Worm (Caenorhabditis elegans) whole organism, L1 larva: ENCODE data around the gene F22H10.1.

Experiments
- C04F5.9 ChIP-seq: sonication (generic microtip); optimal IDR thresholded peaks from 2 replicates; lab custom pipeline; 2016; ENCODE audit warnings: missing genetic modification characterization, missing compliant biosample characterization
- F16B12.6 ChIP-seq: fragments of 150-350 bp; optimal IDR thresholded peaks from 2 replicates; lab custom pipeline; 2014; ENCODE audit warnings: missing biosample characterization, missing genetic modification characterization
- Y116A8C.19 ChIP-seq: sonication (generic microtip); optimal IDR thresholded peaks from 2 replicates; lab custom pipeline; 2016; ENCODE audit warnings: missing compliant biosample characterization, missing genetic modification characterization, borderline replicate concordance
- aha-1 ChIP-seq: fragments of 150-350 bp; optimal IDR thresholded peaks from 2 replicates; lab custom pipeline; 2014; ENCODE audit warnings: missing biosample characterization, missing genetic modification characterization
- alr-1 ChIP-seq: fragments of 200-800 bp; sonication (Bioruptor generic); optimal IDR thresholded peaks from 2 replicates; lab custom pipeline; 2018; ENCODE audit warnings: borderline replicate concordance, mild to moderate bottlenecking, missing genetic modification characterization, missing compliant biosample characterization
- ama-1 ChIP-seq: fragments of 150-350 bp; optimal IDR thresholded peaks from 2 replicates; lab custom pipeline; 2014
- blmp-1 ChIP-seq: fragments of 150-350 bp; optimal IDR thresholded peaks from 2 replicates; lab custom pipeline; 2014; ENCODE audit warnings: missing biosample characterization, missing genetic modification characterization
- ceh-8 ChIP-seq: fragments of 200-800 bp; sonication (Bioruptor generic); optimal IDR thresholded peaks from 2 replicates; lab custom pipeline; 2018; ENCODE audit warnings: mild to moderate bottlenecking, missing genetic modification characterization, moderate library complexity, missing compliant biosample characterization
- ceh-82 ChIP-seq, 3 experiments: fragments of 150-350 bp in 1 of 3; sonication (generic microtip) in 2 of 3; optimal IDR thresholded peaks; 2 replicates each; lab custom pipeline; 2014 to 2017; ENCODE audit warnings: missing biosample characterization in 3 of 3, missing genetic modification characterization in 3 of 3
- ceh-88 ChIP-seq: fragments of 200-800 bp; sonication (Bioruptor generic); IDR thresholded peaks from 2 replicates; pipeline ENCODE4 v1.3.6; 2022; ENCODE audit warnings: missing genetic modification characterization, missing compliant biosample characterization
- ces-1 ChIP-seq: fragments of 150-350 bp; optimal IDR thresholded peaks from 2 replicates; lab custom pipeline; 2014; ENCODE audit warnings: missing biosample characterization, missing genetic modification reagents, missing genetic modification characterization
- dsc-1 ChIP-seq: sonication (generic microtip); optimal IDR thresholded peaks from 2 replicates; lab custom pipeline; 2016; ENCODE audit warnings: mild to moderate bottlenecking, missing genetic modification characterization, missing compliant biosample characterization
- efl-1 ChIP-seq, 4 experiments: fragments of 150-350 bp; optimal IDR thresholded peaks in 3 of 4; peaks in 1 of 4; 1 replicate in 1 of 4; 2 replicates in 3 of 4; lab custom pipeline; 2014; ENCODE audit warnings: missing biosample characterization in 2 of 4, missing genetic modification characterization in 2 of 4, missing genetic modification reagents in 2 of 4
- elt-2 ChIP-seq: sonication (generic microtip); optimal IDR thresholded peaks from 2 replicates; lab custom pipeline; 2016; ENCODE audit warnings: missing genetic modification characterization, mild to moderate bottlenecking, inconsistent platforms, missing compliant biosample characterization, missing genetic modification reagents
- elt-3 ChIP-seq, 6 experiments: fragments of 150-350 bp in 1 of 6; sonication (generic microtip); optimal IDR thresholded peaks; 2 replicates each; lab custom pipeline; 2017 to 2018; ENCODE audit warnings: missing biosample characterization in 6 of 6, missing genetic modification characterization in 6 of 6, inconsistent platforms in 1 of 6
- ets-5 ChIP-seq: fragments of 200-800 bp; sonication (Bioruptor generic); IDR thresholded peaks from 2 replicates; pipeline ENCODE4 v1.3.6; 2022; ENCODE audit warnings: missing genetic modification characterization, missing compliant biosample characterization
- fkh-10 ChIP-seq: sonication (generic microtip); optimal IDR thresholded peaks from 2 replicates; lab custom pipeline; 2017; ENCODE audit warnings: missing biosample characterization, missing genetic modification reagents, missing genetic modification characterization
- fkh-4 ChIP-seq: sonication (generic microtip); optimal IDR thresholded peaks from 2 replicates; lab custom pipeline; 2016; ENCODE audit warnings: missing compliant biosample characterization, missing genetic modification characterization, borderline replicate concordance
- fkh-8 ChIP-seq: sonication (generic microtip); optimal IDR thresholded peaks from 2 replicates; lab custom pipeline; 2016; ENCODE audit warnings: mild to moderate bottlenecking, missing genetic modification characterization, missing compliant biosample characterization
- fos-1 ChIP-seq: fragments of 150-350 bp; optimal IDR thresholded peaks from 2 replicates; lab custom pipeline; 2014; ENCODE audit warnings: missing biosample characterization, missing genetic modification characterization
- grh-1 ChIP-seq: fragments of 200-800 bp; sonication (Bioruptor generic); IDR thresholded peaks from 2 replicates; pipeline ENCODE4 v1.3.6; 2022; ENCODE audit warnings: missing genetic modification reagents, missing genetic modification characterization, missing compliant biosample characterization
- hlh-17 ChIP-seq: fragments of 200-800 bp; sonication (Bioruptor generic); optimal IDR thresholded peaks from 2 replicates; lab custom pipeline; 2018; ENCODE audit warnings: missing genetic modification characterization, mild to moderate bottlenecking, missing compliant biosample characterization, moderate library complexity, borderline replicate concordance
- hpl-2 ChIP-seq: fragments of 150-350 bp; optimal IDR thresholded peaks from 2 replicates; lab custom pipeline; 2014; ENCODE audit warnings: missing biosample characterization, missing genetic modification reagents, missing genetic modification characterization
- jun-1 ChIP-seq: fragments of 150-350 bp; optimal IDR thresholded peaks from 2 replicates; lab custom pipeline; 2014; ENCODE audit warnings: missing biosample characterization, missing genetic modification reagents, missing genetic modification characterization
- lin-13 ChIP-seq: fragments of 150-350 bp; optimal IDR thresholded peaks from 2 replicates; lab custom pipeline; 2014; ENCODE audit warnings: missing biosample characterization, missing genetic modification reagents, missing genetic modification characterization
- lin-14 ChIP-seq: fragments of 200-800 bp; sonication (Bioruptor generic); optimal IDR thresholded peaks from 2 replicates; lab custom pipeline; 2018; ENCODE audit warnings: mild to moderate bottlenecking, missing genetic modification characterization, moderate library complexity, missing compliant biosample characterization
- lin-39 ChIP-seq: fragments of 150-350 bp; optimal IDR thresholded peaks from 2 replicates; lab custom pipeline; 2014; ENCODE audit warnings: missing biosample characterization, missing genetic modification reagents, missing genetic modification characterization
- lir-3 ChIP-seq: sonication (generic microtip); optimal IDR thresholded peaks from 2 replicates; lab custom pipeline; 2016; ENCODE audit warnings: mild to moderate bottlenecking, missing genetic modification characterization, moderate library complexity, missing compliant biosample characterization; ENCODE audit not compliant: poor library complexity
- mdl-1 ChIP-seq, 2 experiments: fragments of 150-350 bp; optimal IDR thresholded peaks; 2 replicates each; lab custom pipeline; 2014 to 2017; ENCODE audit warnings: missing biosample characterization in 2 of 2, missing genetic modification characterization in 2 of 2, inconsistent platforms in 1 of 2
- mef-2 ChIP-seq: fragments of 150-350 bp; optimal IDR thresholded peaks from 2 replicates; lab custom pipeline; 2014; ENCODE audit warnings: missing biosample characterization, missing genetic modification characterization
- nhr-12 ChIP-seq: sonication (generic microtip); optimal IDR thresholded peaks from 2 replicates; lab custom pipeline; 2017; ENCODE audit warnings: missing biosample characterization, missing genetic modification characterization
- nhr-20 ChIP-seq: sonication (generic microtip); optimal IDR thresholded peaks from 2 replicates; lab custom pipeline; 2016; ENCODE audit warnings: mild to moderate bottlenecking, missing genetic modification characterization, missing compliant biosample characterization
- nhr-28 ChIP-seq: fragments of 150-350 bp; optimal IDR thresholded peaks from 2 replicates; lab custom pipeline; 2014; ENCODE audit warnings: missing biosample characterization, missing genetic modification characterization
- nhr-47 ChIP-seq: sonication (generic microtip); optimal IDR thresholded peaks from 2 replicates; lab custom pipeline; 2016; ENCODE audit warnings: mild to moderate bottlenecking, missing genetic modification characterization, moderate library complexity, missing compliant biosample characterization
- nhr-71 ChIP-seq: sonication (generic microtip); optimal IDR thresholded peaks from 2 replicates; lab custom pipeline; 2016; ENCODE audit warnings: mild to moderate bottlenecking, missing genetic modification characterization, moderate library complexity, missing compliant biosample characterization
- nhr-77 ChIP-seq: fragments of 150-350 bp; optimal IDR thresholded peaks from 2 replicates; lab custom pipeline; 2014; ENCODE audit warnings: missing biosample characterization, missing genetic modification characterization
- rnt-1 ChIP-seq: sonication (generic microtip); optimal IDR thresholded peaks from 2 replicates; lab custom pipeline; 2016; ENCODE audit warnings: mild to moderate bottlenecking, missing genetic modification characterization, moderate library complexity, missing compliant biosample characterization
- snu-23 ChIP-seq: sonication (generic microtip); optimal IDR thresholded peaks from 2 replicates; lab custom pipeline; 2016; ENCODE audit warnings: missing genetic modification characterization, missing compliant biosample characterization
- sox-4 ChIP-seq: sonication (generic microtip); optimal IDR thresholded peaks from 2 replicates; lab custom pipeline; 2016; ENCODE audit warnings: missing genetic modification characterization, missing compliant biosample characterization
- sptf-1 ChIP-seq: fragments of 150-350 bp; optimal IDR thresholded peaks from 2 replicates; lab custom pipeline; 2014; ENCODE audit warnings: missing biosample characterization, missing genetic modification characterization
- sup-37 ChIP-seq: fragments of 200-800 bp; sonication (Bioruptor generic); optimal IDR thresholded peaks from 2 replicates; lab custom pipeline; 2018; ENCODE audit warnings: mild to moderate bottlenecking, missing genetic modification characterization, missing compliant biosample characterization
- swsn-7 ChIP-seq: sonication (generic microtip); optimal IDR thresholded peaks from 2 replicates; lab custom pipeline; 2016; ENCODE audit warnings: missing genetic modification characterization, missing compliant biosample characterization
- tlp-1 ChIP-seq: fragments of 150-350 bp; optimal IDR thresholded peaks from 2 replicates; lab custom pipeline; 2014; ENCODE audit warnings: missing biosample characterization, missing genetic modification characterization
- unc-130 ChIP-seq: fragments of 150-350 bp; optimal IDR thresholded peaks from 2 replicates; lab custom pipeline; 2017; ENCODE audit warnings: missing biosample characterization, missing genetic modification characterization, inconsistent platforms
- unc-62 ChIP-seq: fragments of 150-350 bp; optimal IDR thresholded peaks from 2 replicates; lab custom pipeline; 2014; ENCODE audit warnings: missing biosample characterization, missing genetic modification reagents, missing genetic modification characterization
- unc-98 ChIP-seq: fragments of 200-800 bp; sonication (Bioruptor generic); IDR thresholded peaks from 2 replicates; pipeline ENCODE4 v1.3.6; 2022; ENCODE audit warnings: missing genetic modification characterization, missing compliant biosample characterization
- vab-15 ChIP-seq: sonication (generic microtip); optimal IDR thresholded peaks from 2 replicates; lab custom pipeline; 2017; ENCODE audit warnings: missing genotype, mild to moderate bottlenecking, missing genetic modification characterization, missing compliant biosample characterization
- zip-4 ChIP-seq: fragments of 200-800 bp; sonication (Bioruptor generic); optimal IDR thresholded peaks from 2 replicates; lab custom pipeline; 2018; ENCODE audit warnings: mild to moderate bottlenecking, missing genetic modification characterization, moderate library complexity, missing compliant biosample characterization
- ztf-11 ChIP-seq, 2 experiments: sonication (generic microtip); optimal IDR thresholded peaks; 2 replicates each; lab custom pipeline; 2016 to 2017; ENCODE audit warnings: missing genetic modification characterization in 2 of 2, missing biosample characterization in 1 of 2, missing compliant biosample characterization in 1 of 2
- ztf-4 ChIP-seq: fragments of 150-350 bp; optimal IDR thresholded peaks from 2 replicates; lab custom pipeline; 2014; ENCODE audit warnings: missing biosample characterization, missing genetic modification characterization

Gene F22H10.1

ce11 chrX:16731167-16731566 lies 28.9 kb downstream of the F22H10.1 start:
- TF ChIP-seq lin-14 (GFP tag; lab: Kevin White, UChicago) (peak; percentile 34), jun-1 (no peak), hpl-2 (GFP tag; lab: Kevin White, UChicago) (no peak), efl-1 (optimal IDR thresholded peaks at IDR 0.05; lab: Kevin White, UChicago) (no peak), efl-1 (GFP tag; optimal IDR thresholded peaks at IDR 0.05 in 1 of 2; lab: Kevin White, UChicago) (peak in 1 of 2 experiments; percentile 17), nhr-71 (tag; lab: Kevin White, UChicago) (peak; percentile 57), ztf-11 (tag; optimal IDR thresholded peaks at IDR 0.05; lab: Kevin White, UChicago) (no peak), ces-1 (no peak), nhr-47 (tag; lab: Kevin White, UChicago) (peak; percentile 10), fkh-8 (tag; lab: Kevin White, UChicago) (peak; percentile 80), fkh-10 (no peak)

- TF ChIP-seq fkh-8 (tag; lab: Kevin White, UChicago) (peak; percentile 62), swsn-7 (tag; lab: Kevin White, UChicago) (no peak), ztf-11 (tag; optimal IDR thresholded peaks at IDR 0.05; lab: Kevin White, UChicago) (no peak), snu-23 (GFP tag; lab: Kevin White, UChicago) (peak; percentile 49), zip-4 (GFP tag; lab: Kevin White, UChicago) (no peak), mef-2 (no peak), blmp-1 (tag; lab: Kevin White, UChicago) (no peak), lin-39 (tag; lab: Kevin White, UChicago) (no peak), ama-1 (lab: Kevin White, UChicago) (no peak), unc-62 (no peak), sup-37 (GFP tag; lab: Kevin White, UChicago) (no peak), nhr-71 (tag; lab: Kevin White, UChicago) (peak; percentile 83), elt-3 (tag; optimal IDR thresholded peaks at IDR 0.05; lab: Kevin White, UChicago) (no peak), lin-13 (GFP tag; lab: Kevin White, UChicago) (no peak), rnt-1 (tag; lab: Kevin White, UChicago) (peak; percentile 35), ceh-82 (tag; optimal IDR thresholded peaks at IDR 0.05; lab: Kevin White, UChicago) (peak in 1 of 3 experiments; percentile 11), C04F5.9 (tag; lab: Kevin White, UChicago) (no peak), nhr-12 (tag; lab: Kevin White, UChicago) (no peak), ces-1 (no peak), lir-3 (tag; lab: Kevin White, UChicago) (no peak), nhr-28 (tag; lab: Kevin White, UChicago) (no peak), efl-1 (optimal IDR thresholded peaks at IDR 0.05; lab: Kevin White, UChicago) (no peak), efl-1 (GFP tag; optimal IDR thresholded peaks at IDR 0.05 in 1 of 2; lab: Kevin White, UChicago) (no peak), ceh-8 (GFP tag; lab: Kevin White, UChicago) (no peak), ceh-88 (GFP tag; lab: Robert Waterston, UW) (no peak), F16B12.6 (no peak), vab-15 (no peak), mdl-1 (tag; optimal IDR thresholded peaks at IDR 0.05; lab: Kevin White, UChicago) (peak in 1 of 2 experiments; percentile 34), sox-4 (tag; lab: Kevin White, UChicago) (no peak), ztf-4 (tag; lab: Kevin White, UChicago) (no peak), tlp-1 (tag; lab: Kevin White, UChicago) (no peak), unc-130 (tag; lab: Kevin White, UChicago) (no peak), dsc-1 (tag; lab: Kevin White, UChicago) (peak; percentile 30), nhr-20 (tag; lab: Kevin White, UChicago) (peak; percentile 54), ets-5 (GFP tag; lab: Robert Waterston, UW) (no peak), Y116A8C.19 (tag; lab: Kevin White, UChicago) (no peak), nhr-77 (tag; lab: Kevin White, UChicago) (no peak), aha-1 (tag; lab: Kevin White, UChicago) (no peak), fkh-4 (no peak), elt-2 (tag; lab: Kevin White, UChicago) (no peak), unc-98 (GFP tag; lab: Robert Waterston, UW) (no peak), fos-1 (tag; lab: Kevin White, UChicago) (no peak), hlh-17 (GFP tag; lab: Kevin White, UChicago) (no peak), alr-1 (tag; lab: Kevin White, UChicago) (no peak), sptf-1 (tag; lab: Kevin White, UChicago) (no peak), grh-1 (no peak)
Observed at ce11 chrX:16732259-16732658, 30.0 kb downstream of the F22H10.1 start.
